Fruit fly (Drosophila melanogaster) whole organism, adult: ENCODE data around the gene Arfrp1.
A peak's percentile ranks its signal among the peaks of the same experiment; 100 is the strongest.

Experiments
- CG11617 ChIP-seq: fragments of 200-800 bp; sonication (Bioruptor generic); optimal IDR thresholded peaks from 2 replicates; lab custom pipeline; 2017; ENCODE audit warnings: mild to moderate bottlenecking, missing biosample characterization, missing genetic modification reagents, missing genetic modification characterization
- CG12768 ChIP-seq: fragments of 200-800 bp; sonication (Bioruptor generic); optimal IDR thresholded peaks from 2 replicates; lab custom pipeline; 2017; ENCODE audit warnings: missing biosample characterization, missing genetic modification characterization, mild to moderate bottlenecking, moderate library complexity, missing genetic modification reagents
- CG14711 ChIP-seq: fragments of 200-800 bp; sonication (Bioruptor generic); optimal IDR thresholded peaks from 2 replicates; lab custom pipeline; 2018; ENCODE audit warnings: missing biosample characterization, mild to moderate bottlenecking, missing genetic modification characterization, moderate library complexity
- CG1620 ChIP-seq: fragments of 200-800 bp; sonication (Bioruptor generic); optimal IDR thresholded peaks from 2 replicates; lab custom pipeline; 2016; ENCODE audit warnings: missing biosample characterization, missing genetic modification characterization
- CG33017 ChIP-seq: fragments of 200-800 bp; sonication (Bioruptor generic); optimal IDR thresholded peaks from 2 replicates; lab custom pipeline; 2018; ENCODE audit warnings: missing biosample characterization, mild to moderate bottlenecking, missing genetic modification characterization, moderate library complexity
- CG5204 ChIP-seq: fragments of 200-800 bp; sonication (Bioruptor generic); optimal IDR thresholded peaks from 2 replicates; lab custom pipeline; 2016; ENCODE audit warnings: missing biosample characterization, missing genetic modification characterization
- CG7045 ChIP-seq: fragments of 200-800 bp; sonication (Bioruptor generic); optimal IDR thresholded peaks from 2 replicates; lab custom pipeline; 2017; ENCODE audit warnings: missing biosample characterization, mild to moderate bottlenecking, missing genetic modification characterization
- CG7101 ChIP-seq: fragments of 200-800 bp; sonication (Bioruptor generic); optimal IDR thresholded peaks from 2 replicates; lab custom pipeline; 2018; ENCODE audit warnings: missing biosample characterization, mild to moderate bottlenecking, missing genetic modification characterization, moderate library complexity
- Clk ChIP-seq: fragments of 200-800 bp; sonication (Bioruptor generic); optimal IDR thresholded peaks from 2 replicates; lab custom pipeline; 2017; ENCODE audit warnings: missing biosample characterization, missing genetic modification characterization
- Crg-1 ChIP-seq: fragments of 200-800 bp; sonication (Bioruptor generic); optimal IDR thresholded peaks from 2 replicates; lab custom pipeline; 2016; ENCODE audit warnings: missing biosample characterization, missing genetic modification characterization
- Hr96 ChIP-seq: fragments of 200-800 bp; sonication (Bioruptor generic); optimal IDR thresholded peaks from 2 replicates; lab custom pipeline; 2016; ENCODE audit warnings: missing biosample characterization, missing genetic modification characterization
- Mnt ChIP-seq: fragments of 200-800 bp; sonication (Bioruptor generic); optimal IDR thresholded peaks from 2 replicates; lab custom pipeline; 2016; ENCODE audit warnings: missing biosample characterization, mild to moderate bottlenecking, missing genetic modification characterization
- bab1 ChIP-seq: fragments of 200-800 bp; sonication (Bioruptor generic); optimal IDR thresholded peaks from 3 replicates; lab custom pipeline; 2019; ENCODE audit warnings: missing biosample characterization, mild to moderate bottlenecking, missing genetic modification characterization, moderate library complexity
- cic ChIP-seq: fragments of 200-800 bp; sonication (Bioruptor generic); optimal IDR thresholded peaks from 2 replicates; lab custom pipeline; 2017; ENCODE audit warnings: missing biosample characterization, mild to moderate bottlenecking, missing genetic modification characterization, moderate library complexity
- cnc ChIP-seq, 2 experiments: fragments of >200 bp; optimal IDR thresholded peaks; 2 replicates each; lab custom pipeline; 2017
- kay ChIP-seq: fragments of 200-800 bp; sonication (Bioruptor generic); peaks from one replicate; lab custom pipeline; 2016; ENCODE audit warnings: missing biosample characterization, missing genetic modification characterization, borderline replicate concordance
- ovo ChIP-seq: fragments of 200-800 bp; sonication (Bioruptor generic); optimal IDR thresholded peaks from 2 replicates; lab custom pipeline; 2016; ENCODE audit warnings: missing biosample characterization, missing genetic modification characterization
- pad ChIP-seq: fragments of 200-800 bp; sonication (Bioruptor generic); optimal IDR thresholded peaks from 3 replicates; lab custom pipeline; 2017; ENCODE audit warnings: missing biosample characterization, missing genetic modification characterization, mild to moderate bottlenecking, moderate library complexity, missing genetic modification reagents
- tj ChIP-seq: fragments of 200-800 bp; sonication (Bioruptor generic); optimal IDR thresholded peaks from 3 replicates; lab custom pipeline; 2017; ENCODE audit warnings: missing biosample characterization, mild to moderate bottlenecking, missing genetic modification characterization, moderate library complexity
- toe ChIP-seq: fragments of 200-800 bp; sonication (Bioruptor generic); optimal IDR thresholded peaks from 2 replicates; lab custom pipeline; 2016; ENCODE audit warnings: missing biosample characterization, missing genetic modification characterization

Gene Arfrp1

dm6 chrX:9106775-9107283 lies at the start of gene Arfrp1:
TSS of gene Arfrp1 (plus strand) at chrX:9107069.
- no peak for TF ChIP-seq Clk (GFP tag; lab: Kevin White, UChicago)
- TF ChIP-seq CG1620 (GFP tag; lab: Kevin White, UChicago), result no peak
- no peak for TF ChIP-seq cic (GFP tag; lab: Kevin White, UChicago)
- TF ChIP-seq bab1 (GFP tag; lab: Kevin White, UChicago), result peak; percentile 24
- TF ChIP-seq CG14711 (tag; lab: Kevin White, UChicago), result peak; percentile 0
- no peak for TF ChIP-seq toe (GFP tag; lab: Kevin White, UChicago)
- no peak for TF ChIP-seq CG5204 (GFP tag; lab: Kevin White, UChicago)
- TF ChIP-seq CG12768 (GFP tag; lab: Kevin White, UChicago), result no peak
- no peak for TF ChIP-seq cnc (optimal IDR thresholded peaks at IDR 0.05; lab: Kevin White, UChicago)
- peak; percentile 25 for TF ChIP-seq Crg-1 (GFP tag; lab: Kevin White, UChicago)
- TF ChIP-seq CG11617 (GFP tag; lab: Kevin White, UChicago), result peak; percentile 11
- TF ChIP-seq CG7101 (tag; lab: Kevin White, UChicago), result peak; percentile 49
- no peak for TF ChIP-seq Hr96 (GFP tag; lab: Kevin White, UChicago)
- TF ChIP-seq ovo, result no peak
- no peak for TF ChIP-seq kay
- peak; percentile 35 for TF ChIP-seq pad (GFP tag; lab: Kevin White, UChicago)
- peak; percentile 22 for TF ChIP-seq tj (GFP tag; lab: Kevin White, UChicago)
- TF ChIP-seq Mnt, result no peak
- TF ChIP-seq CG7045 (GFP tag; lab: Kevin White, UChicago), result no peak
- TF ChIP-seq CG33017 (tag; lab: Kevin White, UChicago), result no peak

- TF ChIP-seq CG7045 (GFP tag; lab: Kevin White, UChicago) (peak; percentile 39), CG5204 (GFP tag; lab: Kevin White, UChicago) (peak; percentile 46), Crg-1 (GFP tag; lab: Kevin White, UChicago) (no peak), CG11617 (GFP tag; lab: Kevin White, UChicago) (peak; percentile 7), CG1620 (GFP tag; lab: Kevin White, UChicago) (no peak), Hr96 (GFP tag; lab: Kevin White, UChicago) (no peak), tj (GFP tag; lab: Kevin White, UChicago) (peak; percentile 14), pad (GFP tag; lab: Kevin White, UChicago) (peak; percentile 26), Mnt (no peak), CG7101 (tag; lab: Kevin White, UChicago) (peak; percentile 73), CG12768 (GFP tag; lab: Kevin White, UChicago) (no peak), CG14711 (tag; lab: Kevin White, UChicago) (peak; percentile 63), ovo (no peak), CG33017 (tag; lab: Kevin White, UChicago) (peak; percentile 44), kay (no peak), Clk (GFP tag; lab: Kevin White, UChicago) (no peak)
Measured at dm6 chrX:9060078-9060477, 46.8 kb upstream of the Arfrp1 start.

- TF ChIP-seq cic (GFP tag; lab: Kevin White, UChicago), result peak; percentile 49
- TF ChIP-seq CG7045 (GFP tag; lab: Kevin White, UChicago), result no peak
- peak; percentile 40 for TF ChIP-seq CG33017 (tag; lab: Kevin White, UChicago)
- peak; percentile 4 for TF ChIP-seq ovo
- TF ChIP-seq bab1 (GFP tag; lab: Kevin White, UChicago), result peak; percentile 6
- peak; percentile 82 for TF ChIP-seq kay
- peak; percentile 35 for TF ChIP-seq Mnt
- peak; percentile 9 for TF ChIP-seq CG12768 (GFP tag; lab: Kevin White, UChicago)
- TF ChIP-seq CG7101 (tag; lab: Kevin White, UChicago), result peak; percentile 53
- TF ChIP-seq CG1620 (GFP tag; lab: Kevin White, UChicago), result peak; percentile 7
- TF ChIP-seq CG5204 (GFP tag; lab: Kevin White, UChicago), result peak; percentile 47
- TF ChIP-seq cnc (optimal IDR thresholded peaks at IDR 0.05; lab: Kevin White, UChicago), result no peak
- TF ChIP-seq CG14711 (tag; lab: Kevin White, UChicago), result no peak
- no peak for TF ChIP-seq toe (GFP tag; lab: Kevin White, UChicago)
- peak; percentile 56 for TF ChIP-seq CG11617 (GFP tag; lab: Kevin White, UChicago)
- TF ChIP-seq tj (GFP tag; lab: Kevin White, UChicago), result peak; percentile 45
- TF ChIP-seq Crg-1 (GFP tag; lab: Kevin White, UChicago), result no peak
- peak; percentile 44 for TF ChIP-seq Hr96 (GFP tag; lab: Kevin White, UChicago)
- TF ChIP-seq pad (GFP tag; lab: Kevin White, UChicago), result peak; percentile 39
- no peak for TF ChIP-seq Clk (GFP tag; lab: Kevin White, UChicago)
Measured at dm6 chrX:9061299-9061698, 45.6 kb upstream of the Arfrp1 start.

DNA sequence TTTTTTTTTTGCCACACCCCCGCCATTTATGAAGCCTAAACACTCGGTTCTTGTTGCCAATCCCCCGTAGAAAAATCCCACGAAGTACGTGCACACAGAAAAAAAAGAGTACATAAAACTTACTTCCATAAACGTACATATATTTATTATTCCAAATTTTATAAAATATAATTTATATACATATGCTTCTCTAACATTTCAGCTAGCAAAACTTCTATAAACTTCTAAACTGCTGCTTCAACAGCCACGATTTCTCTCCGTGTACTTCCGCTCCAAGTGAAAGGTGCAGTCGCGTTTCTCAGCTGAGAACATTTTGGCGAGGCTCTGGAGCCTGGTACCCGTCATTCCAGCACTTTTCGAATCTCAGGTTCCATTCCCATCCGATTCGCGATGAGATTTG lies 44.2 kb upstream of the Arfrp1 start:
- TF ChIP-seq Clk (GFP tag; lab: Kevin White, UChicago) (no peak), Mnt (no peak), ovo (no peak), toe (GFP tag; lab: Kevin White, UChicago) (no peak), CG7045 (GFP tag; lab: Kevin White, UChicago) (no peak), tj (GFP tag; lab: Kevin White, UChicago) (no peak), CG14711 (tag; lab: Kevin White, UChicago) (no peak), CG5204 (GFP tag; lab: Kevin White, UChicago) (no peak), CG7101 (tag; lab: Kevin White, UChicago) (peak; percentile 14), Crg-1 (GFP tag; lab: Kevin White, UChicago) (no peak), pad (GFP tag; lab: Kevin White, UChicago) (no peak), cnc (optimal IDR thresholded peaks at IDR 0.05; lab: Kevin White, UChicago) (no peak), CG33017 (tag; lab: Kevin White, UChicago) (no peak), bab1 (GFP tag; lab: Kevin White, UChicago) (peak; percentile 2)

DNA sequence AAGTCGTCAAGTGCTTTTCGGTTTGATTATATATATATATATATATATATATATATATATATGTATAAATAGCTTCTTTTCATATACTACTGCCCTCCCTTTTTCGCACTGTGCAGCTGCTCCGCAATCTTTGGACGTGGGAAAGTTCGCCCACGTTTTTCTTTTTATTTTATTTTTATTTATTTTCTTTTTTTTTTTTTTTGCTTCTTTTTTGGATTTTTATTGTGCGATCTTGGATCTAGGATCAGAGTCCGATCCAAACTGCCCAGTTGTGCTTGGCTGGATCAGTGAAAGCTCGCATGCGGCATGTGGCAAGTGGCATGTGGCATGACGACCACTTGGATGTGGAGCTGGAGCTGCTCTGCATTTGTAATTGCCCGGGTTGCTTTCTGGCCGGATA lies 43.4 kb upstream of the Arfrp1 start:
- no peak for TF ChIP-seq pad (GFP tag; lab: Kevin White, UChicago)
- TF ChIP-seq CG14711 (tag; lab: Kevin White, UChicago), result no peak
- TF ChIP-seq CG7101 (tag; lab: Kevin White, UChicago), result no peak
- TF ChIP-seq Crg-1 (GFP tag; lab: Kevin White, UChicago), result no peak
- TF ChIP-seq CG12768 (GFP tag; lab: Kevin White, UChicago), result no peak
- TF ChIP-seq kay, result no peak
- no peak for TF ChIP-seq tj (GFP tag; lab: Kevin White, UChicago)
- no peak for TF ChIP-seq toe (GFP tag; lab: Kevin White, UChicago)
- no peak for TF ChIP-seq Mnt
- TF ChIP-seq CG7045 (GFP tag; lab: Kevin White, UChicago), result no peak
- no peak for TF ChIP-seq CG5204 (GFP tag; lab: Kevin White, UChicago)
- TF ChIP-seq CG11617 (GFP tag; lab: Kevin White, UChicago), result no peak
- no peak for TF ChIP-seq bab1 (GFP tag; lab: Kevin White, UChicago)
- TF ChIP-seq Clk (GFP tag; lab: Kevin White, UChicago), result no peak
